Worm (Caenorhabditis elegans) whole organism, early embryonic: ENCODE results near the gene fbxb-53.

Source experiments
- B0310.2 ChIP-seq: sonication (generic microtip); optimal IDR thresholded peaks from 2 replicates; lab custom pipeline; 2016; ENCODE audit warnings: mild to moderate bottlenecking, missing genetic modification characterization, missing compliant biosample characterization
- F13C5.2 ChIP-seq: sonication (generic microtip); optimal IDR thresholded peaks from 2 replicates; lab custom pipeline; 2017; ENCODE audit warnings: mild to moderate bottlenecking, missing genetic modification characterization, inconsistent platforms, missing compliant biosample characterization
- aly-1 ChIP-seq: sonication (generic microtip); optimal IDR thresholded peaks from 2 replicates; lab custom pipeline; 2016; ENCODE audit warnings: missing genetic modification characterization, missing compliant biosample characterization
- ama-1 ChIP-seq: fragments of 150-350 bp; optimal IDR thresholded peaks from 2 replicates; lab custom pipeline; 2014
- ceh-13 ChIP-seq: fragments of 200-800 bp; sonication (Bioruptor generic); optimal IDR thresholded peaks from 2 replicates; lab custom pipeline; 2018; ENCODE audit warnings: mild to moderate bottlenecking, missing genetic modification characterization, missing compliant biosample characterization
- ceh-36 ChIP-seq: sonication (generic microtip); optimal IDR thresholded peaks from 2 replicates; lab custom pipeline; 2016; ENCODE audit warnings: missing genetic modification characterization, inconsistent platforms, missing compliant biosample characterization
- ets-7 ChIP-seq: sonication (generic microtip); optimal IDR thresholded peaks from 2 replicates; lab custom pipeline; 2016; ENCODE audit warnings: missing genotype, missing genetic modification characterization, missing compliant biosample characterization
- flt-1 ChIP-seq: fragments of 200-800 bp; sonication (Bioruptor generic); IDR thresholded peaks from 2 replicates; pipeline ENCODE4 v1.3.6; 2022; ENCODE audit warnings: missing genetic modification characterization, missing compliant biosample characterization
- hmbx-1 ChIP-seq: sonication (generic microtip); optimal IDR thresholded peaks from 2 replicates; lab custom pipeline; 2016; ENCODE audit warnings: mild to moderate bottlenecking, missing genetic modification characterization, missing compliant biosample characterization
- hmg-4 ChIP-seq: fragments of 200-800 bp; sonication (Bioruptor generic); optimal IDR thresholded peaks from 2 replicates; lab custom pipeline; 2018; ENCODE audit warnings: mild to moderate bottlenecking, missing genetic modification characterization, missing compliant biosample characterization
- hnd-1 ChIP-seq: sonication (generic microtip); optimal IDR thresholded peaks from 2 replicates; lab custom pipeline; 2016; ENCODE audit warnings: missing genetic modification characterization, missing compliant biosample characterization
- pes-1 ChIP-seq: fragments of 200-800 bp; sonication (Bioruptor generic); IDR thresholded peaks from 2 replicates; pipeline ENCODE4 v1.3.6; 2022; ENCODE audit warnings: missing genetic modification reagents, missing genetic modification characterization, missing compliant biosample characterization
- scrt-1 ChIP-seq: fragments of 200-800 bp; sonication (Bioruptor generic); IDR thresholded peaks from 2 replicates; pipeline ENCODE4 v1.3.6; 2022; ENCODE audit warnings: missing genetic modification characterization, missing compliant biosample characterization
- sea-1 ChIP-seq: fragments of 200-800 bp; sonication (Bioruptor generic); conservative IDR thresholded peaks from 2 replicates; pipeline ENCODE4 v1.3.6; 2022; ENCODE audit warnings: missing genetic modification characterization, missing compliant biosample characterization
- tbx-11 ChIP-seq: fragments of 200-800 bp; sonication (Bioruptor generic); IDR thresholded peaks from 2 replicates; pipeline ENCODE4 v1.3.6; 2022; ENCODE audit warnings: missing genetic modification characterization, missing compliant biosample characterization
- tbx-37 ChIP-seq: fragments of 200-800 bp; sonication (Bioruptor generic); conservative IDR thresholded peaks from 2 replicates; pipeline ENCODE4 v1.3.6; 2022; ENCODE audit warnings: missing genetic modification reagents, missing genetic modification characterization, missing compliant biosample characterization
- tra-4 ChIP-seq: sonication (generic microtip); optimal IDR thresholded peaks from 2 replicates; lab custom pipeline; 2017; ENCODE audit warnings: missing genetic modification characterization, missing compliant biosample characterization

fbxb-53 gene

DNA sequence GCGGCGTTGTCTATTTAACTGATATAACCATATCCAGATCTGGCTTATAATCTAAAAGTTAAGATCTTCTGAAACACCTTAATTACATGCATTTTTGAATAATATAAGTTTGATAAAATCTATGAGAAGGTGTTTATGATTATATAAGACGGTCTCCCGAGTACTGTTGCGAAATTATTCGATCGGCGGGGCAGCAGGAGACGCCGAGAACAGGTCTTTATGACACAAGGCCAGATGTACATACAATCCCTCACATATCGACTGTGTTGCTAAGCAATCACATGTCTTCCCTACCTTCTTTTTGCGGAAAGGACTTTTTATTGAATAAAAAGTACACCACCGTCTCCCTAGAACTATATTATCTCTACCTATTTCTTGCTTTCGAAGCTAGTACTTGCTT, at the start of gene fbxb-53:
Gene fbxb-53, plus strand, starts transcription at position 301 of the 400 bp plus-strand sequence.
- TF ChIP-seq B0310.2 (tag; lab: Kevin White, UChicago) (no peak), ets-7 (no peak), hnd-1 (no peak), flt-1 (no peak), ama-1 (lab: Kevin White, UChicago) (no peak), ceh-13 (GFP tag; lab: Kevin White, UChicago) (no peak), ceh-36 (tag; lab: Kevin White, UChicago) (no peak), hmbx-1 (no peak), aly-1 (no peak), tbx-37 (GFP tag; lab: Robert Waterston, UW) (no peak), tbx-11 (GFP tag; lab: Robert Waterston, UW) (no peak), pes-1 (GFP tag; lab: Robert Waterston, UW) (no peak), sea-1 (no peak), tra-4 (no peak), F13C5.2 (tag; lab: Kevin White, UChicago) (no peak), hmg-4 (GFP tag; lab: Kevin White, UChicago) (no peak)

ce11 chrII:1709959-1710358, 46.7 kb upstream of the fbxb-53 start, which contains the start of gene fbxa-184:
TSS of gene fbxa-184 (plus strand) at chrII:1710259.
- TF ChIP-seq tbx-11 (GFP tag; lab: Robert Waterston, UW) (no peak), tbx-37 (GFP tag; lab: Robert Waterston, UW) (no peak), ets-7 (no peak), pes-1 (GFP tag; lab: Robert Waterston, UW) (no peak), aly-1 (no peak), ceh-36 (tag; lab: Kevin White, UChicago) (no peak)

ce11 chrII:1712938-1713337, 43.7 kb upstream of the fbxb-53 start, which contains the start of gene btb-7:
TSS of gene btb-7 (plus strand) at chrII:1713238.
- TF ChIP-seq F13C5.2 (tag; lab: Kevin White, UChicago): no peak
- TF ChIP-seq tbx-37 (GFP tag; lab: Robert Waterston, UW): no peak
- no peak for TF ChIP-seq tbx-11 (GFP tag; lab: Robert Waterston, UW)
- no peak for TF ChIP-seq hmbx-1
- no peak for TF ChIP-seq ceh-36 (tag; lab: Kevin White, UChicago)
- no peak for TF ChIP-seq hmg-4 (GFP tag; lab: Kevin White, UChicago)
- TF ChIP-seq ceh-13 (GFP tag; lab: Kevin White, UChicago): no peak
- no peak for TF ChIP-seq B0310.2 (tag; lab: Kevin White, UChicago)
- no peak for TF ChIP-seq sea-1
- no peak for TF ChIP-seq aly-1
- TF ChIP-seq scrt-1: no peak
- no peak for TF ChIP-seq pes-1 (GFP tag; lab: Robert Waterston, UW)
- no peak for TF ChIP-seq flt-1
- no peak for TF ChIP-seq hnd-1
- no peak for TF ChIP-seq tra-4
- TF ChIP-seq ama-1 (lab: Kevin White, UChicago): no peak
- no peak for TF ChIP-seq ets-7

DNA sequence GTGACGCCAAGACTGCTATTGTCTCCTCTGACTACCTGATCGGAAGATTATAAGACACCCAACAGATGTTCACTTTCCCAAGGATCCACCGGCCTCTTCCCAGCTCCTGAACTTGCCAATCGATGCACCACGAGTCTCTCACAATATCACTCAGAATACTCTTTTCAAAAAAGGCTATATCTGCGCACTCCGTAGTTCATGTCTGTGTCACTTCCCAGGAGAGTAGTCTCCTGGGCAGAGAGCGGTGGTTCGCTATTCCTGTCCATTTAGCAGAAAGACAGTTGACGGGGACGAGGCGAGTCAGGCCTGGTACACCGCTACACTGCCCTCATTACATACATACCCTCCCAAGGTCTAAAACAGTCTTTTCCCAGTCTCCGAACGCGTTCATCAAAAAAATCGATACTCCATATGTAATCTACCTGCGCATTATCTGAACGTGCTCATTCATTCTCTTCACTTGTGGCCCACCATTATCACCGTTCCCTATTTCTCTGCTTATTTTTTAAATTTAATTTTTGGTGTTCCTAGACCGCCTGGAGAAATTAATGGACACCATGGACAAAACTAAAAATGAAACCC, 41.8 kb upstream of the fbxb-53 start, which contains the start of gene btb-6:
Gene btb-6, plus strand, starts transcription at position 532 of the 582 bp plus-strand sequence.
- TF ChIP-seq pes-1 (GFP tag; lab: Robert Waterston, UW): no peak
- no peak for TF ChIP-seq aly-1
- TF ChIP-seq ceh-13 (GFP tag; lab: Kevin White, UChicago): peak; percentile 1
- TF ChIP-seq hnd-1: no peak

ce11 chrII:1719153-1719552, 37.5 kb upstream of the fbxb-53 start, which contains the start of gene fbxb-48:
TSS of gene fbxb-48 (minus strand) at chrII:1719253.
- TF ChIP-seq tra-4 (no peak), ets-7 (no peak), hmg-4 (GFP tag; lab: Kevin White, UChicago) (no peak), tbx-11 (GFP tag; lab: Robert Waterston, UW) (no peak), tbx-37 (GFP tag; lab: Robert Waterston, UW) (no peak), flt-1 (no peak), hnd-1 (no peak), sea-1 (no peak), ama-1 (lab: Kevin White, UChicago) (no peak), hmbx-1 (no peak), scrt-1 (no peak), B0310.2 (tag; lab: Kevin White, UChicago) (no peak), aly-1 (no peak), ceh-36 (tag; lab: Kevin White, UChicago) (no peak), pes-1 (GFP tag; lab: Robert Waterston, UW) (no peak), ceh-13 (GFP tag; lab: Kevin White, UChicago) (no peak), F13C5.2 (tag; lab: Kevin White, UChicago) (no peak)

- TF ChIP-seq F13C5.2 (tag; lab: Kevin White, UChicago) (no peak), B0310.2 (tag; lab: Kevin White, UChicago) (no peak), ets-7 (no peak), ama-1 (lab: Kevin White, UChicago) (no peak), hnd-1 (no peak), ceh-13 (GFP tag; lab: Kevin White, UChicago) (no peak), ceh-36 (tag; lab: Kevin White, UChicago) (no peak), flt-1 (no peak), aly-1 (no peak), sea-1 (no peak), hmbx-1 (no peak), pes-1 (GFP tag; lab: Robert Waterston, UW) (no peak)
Measured at ce11 chrII:1722394-1722793, 34.3 kb upstream of the fbxb-53 start, which contains the start of the genes fbxb-5 and btb-8. TSS of gene fbxb-5 (minus strand) at chrII:1722494. TSS of gene btb-8 (plus strand) at chrII:1722770.

DNA sequence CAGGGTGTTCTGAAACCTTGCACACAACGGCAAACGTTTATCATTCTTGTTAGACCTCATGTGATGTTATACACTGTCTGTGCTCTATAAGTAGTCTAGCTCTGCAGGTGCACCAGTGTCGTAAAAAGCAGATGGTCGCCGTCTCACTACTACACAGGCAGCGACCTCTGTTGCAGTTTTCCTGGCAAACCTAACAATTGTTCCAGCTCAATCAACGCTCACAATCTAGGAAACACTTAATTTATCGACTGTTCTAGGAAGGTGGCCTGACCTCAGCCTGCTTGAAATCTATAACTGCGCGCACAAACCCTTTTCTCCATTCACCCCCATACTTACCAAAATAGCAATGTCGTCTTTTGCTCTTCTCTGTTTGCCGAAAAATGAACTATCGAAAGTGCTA, 32.4 kb upstream of the fbxb-53 start, which contains the start of gene fbxb-11:
Gene fbxb-11, plus strand, starts transcription at position 301 of the 400 bp plus-strand sequence.
- TF ChIP-seq scrt-1: no peak

DNA sequence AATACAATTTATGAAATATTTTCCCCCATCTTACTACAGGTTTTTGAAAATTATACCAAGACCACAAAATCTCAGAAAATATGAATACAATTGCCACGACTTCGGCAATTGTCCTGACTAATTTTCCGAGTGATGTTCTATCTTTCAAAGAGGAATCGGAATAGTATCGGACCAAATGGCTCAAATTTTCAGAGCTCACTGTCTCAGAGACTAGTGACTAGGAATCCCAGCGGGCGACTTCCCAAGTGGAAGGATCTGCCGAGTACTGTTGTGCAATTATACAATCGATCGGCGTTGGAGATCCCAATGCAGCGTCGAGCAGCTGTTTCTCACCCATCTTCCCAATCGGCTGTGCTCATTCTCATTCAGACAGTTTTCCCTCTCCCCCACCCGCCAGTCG, 30.9 kb upstream of the fbxb-53 start, which contains the start of gene F45C12.17:
Gene F45C12.17, plus strand, starts transcription at position 377 of the 400 bp plus-strand sequence.
- TF ChIP-seq hmbx-1 (no peak), tra-4 (no peak), ceh-36 (tag; lab: Kevin White, UChicago) (no peak), ceh-13 (GFP tag; lab: Kevin White, UChicago) (no peak), hnd-1 (no peak), sea-1 (no peak), tbx-11 (GFP tag; lab: Robert Waterston, UW) (no peak), B0310.2 (tag; lab: Kevin White, UChicago) (no peak), tbx-37 (GFP tag; lab: Robert Waterston, UW) (no peak), pes-1 (GFP tag; lab: Robert Waterston, UW) (no peak), hmg-4 (GFP tag; lab: Kevin White, UChicago) (no peak), ets-7 (no peak)
